Worm (Caenorhabditis elegans) whole organism, L3 larva: ENCODE results near the gene F41E6.17.

Source experiments
- elt-3 ChIP-seq, 3 experiments: fragments of 150-350 bp in 1 of 3; sonication (generic microtip) in 2 of 3; optimal IDR thresholded peaks; 2 replicates in 2 of 3; 4 replicates in 1 of 3; lab custom pipeline; 2014 to 2017; ENCODE audit warnings: missing biosample characterization in 3 of 3, missing genetic modification characterization in 3 of 3
- nfya-1 ChIP-seq: sonication (generic microtip); optimal IDR thresholded peaks from 2 replicates; lab custom pipeline; 2017; ENCODE audit warnings: missing genetic modification characterization, mild to moderate bottlenecking, missing compliant biosample characterization, antibody characterized with exemption, moderate library complexity; ENCODE audit not compliant: insufficient read depth
- nhr-12 ChIP-seq: fragments of 150-350 bp; optimal IDR thresholded peaks from 2 replicates; lab custom pipeline; 2014; ENCODE audit warnings: missing biosample characterization, missing genetic modification characterization
- snpc-4 ChIP-seq: fragments of 150-350 bp; optimal IDR thresholded peaks from 2 replicates; lab custom pipeline; 2014; ENCODE audit warnings: missing biosample characterization, missing genetic modification characterization
- unc-62 ChIP-seq: fragments of 150-350 bp; sonication (generic microtip); optimal IDR thresholded peaks from 4 replicates; lab custom pipeline; 2014; ENCODE audit warnings: missing biosample characterization, missing genetic modification reagents, missing genetic modification characterization
- ztf-4 ChIP-seq: fragments of 150-350 bp; optimal IDR thresholded peaks from 2 replicates; lab custom pipeline; 2014; ENCODE audit warnings: missing biosample characterization, missing genetic modification characterization

DNA sequence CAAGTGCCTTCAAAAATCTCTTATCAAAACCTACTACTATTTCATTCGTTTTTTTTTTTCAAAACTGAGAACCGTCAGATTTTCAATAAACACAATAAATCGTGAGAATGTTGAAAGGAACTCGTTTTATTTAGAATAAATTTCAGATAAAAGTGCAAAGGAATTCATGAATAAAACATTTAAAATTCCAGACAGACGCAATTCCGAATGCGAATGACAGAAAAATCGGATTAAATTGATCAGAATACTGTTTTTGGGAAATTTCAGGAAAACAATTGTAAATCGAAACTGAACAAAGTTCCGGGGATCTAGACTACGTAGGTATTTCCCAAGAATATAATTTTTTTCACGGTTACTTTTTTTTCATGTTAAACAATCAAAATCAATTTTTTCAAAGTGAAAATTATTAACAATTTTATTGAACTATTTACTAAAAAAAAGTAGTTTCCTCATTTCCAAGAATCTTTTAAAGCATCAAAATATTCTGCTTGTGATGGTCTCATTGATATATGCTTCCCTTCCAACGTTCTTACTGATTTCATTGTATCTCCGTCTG, 47.7 kb downstream of the F41E6.17 start:
- TF ChIP-seq snpc-4 (tag; lab: Kevin White, UChicago) (no peak), elt-3 (tag; optimal IDR thresholded peaks at IDR 0.05; lab: Kevin White, UChicago) (no peak), ztf-4 (tag; lab: Kevin White, UChicago) (no peak), unc-62 (GFP tag; lab: Kevin White, UChicago) (no peak), nfya-1 (tag; lab: Kevin White, UChicago) (no peak), nhr-12 (no peak)
